Worm (Caenorhabditis elegans) whole organism, L4 larva: ENCODE measurements around the gene K11D12.14.

Experiments
- D1046.2 ChIP-seq: fragments of 200-800 bp; sonication (Bioruptor generic); IDR thresholded peaks from 2 replicates; pipeline ENCODE4 v1.3.6; 2022; ENCODE audit warnings: missing genetic modification characterization, missing compliant biosample characterization
- F26F4.8 ChIP-seq: fragments of 200-800 bp; sonication (Bioruptor generic); conservative IDR thresholded peaks from 2 replicates; pipeline ENCODE4 v1.3.6; 2022; ENCODE audit warnings: missing genetic modification characterization, missing compliant biosample characterization
- F49E8.2 ChIP-seq: sonication (generic microtip); optimal IDR thresholded peaks from 2 replicates; lab custom pipeline; 2016; ENCODE audit warnings: missing compliant biosample characterization, mild to moderate bottlenecking, missing genetic modification characterization, borderline replicate concordance
- T26A8.4 ChIP-seq: fragments of 200-800 bp; sonication (Bioruptor generic); IDR thresholded peaks from 2 replicates; pipeline ENCODE4 v1.3.6; 2022; ENCODE audit warnings: missing genetic modification characterization, missing compliant biosample characterization
- Y75B8A.6 ChIP-seq: fragments of 200-800 bp; sonication (Bioruptor generic); IDR thresholded peaks from 2 replicates; pipeline ENCODE4 v1.3.6; 2022; ENCODE audit warnings: missing genetic modification reagents, missing genetic modification characterization, missing compliant biosample characterization
- ZK337.2 ChIP-seq: fragments of 200-800 bp; sonication (Bioruptor generic); IDR thresholded peaks from 2 replicates; pipeline ENCODE4 v1.3.6; 2022; ENCODE audit warnings: missing genetic modification reagents, missing genetic modification characterization, missing compliant biosample characterization
- aha-1 ChIP-seq: fragments of 150-350 bp; peaks from one replicate; lab custom pipeline; 2014; ENCODE audit warnings: missing biosample characterization, missing genetic modification characterization
- arid-1 ChIP-seq: fragments of 200-800 bp; sonication (Bioruptor generic); conservative IDR thresholded peaks from 2 replicates; pipeline ENCODE4 v1.3.6; 2022; ENCODE audit warnings: missing genetic modification reagents, missing genetic modification characterization, missing compliant biosample characterization
- ceh-28 ChIP-seq: fragments of 150-350 bp; optimal IDR thresholded peaks from 2 replicates; lab custom pipeline; 2014; ENCODE audit warnings: missing biosample characterization, missing genetic modification reagents, missing genetic modification characterization
- ceh-62 ChIP-seq: sonication (generic microtip); optimal IDR thresholded peaks from 2 replicates; lab custom pipeline; 2017; ENCODE audit warnings: missing biosample characterization, missing genetic modification characterization
- daf-16 ChIP-seq, 3 experiments: sonication (generic microtip); optimal IDR thresholded peaks; 2 replicates each; lab custom pipeline; 2016 to 2017; ENCODE audit warnings: missing genetic modification characterization in 3 of 3, missing genetic modification reagents in 3 of 3, mild to moderate bottlenecking in 2 of 3, missing compliant biosample characterization in 2 of 3, missing biosample characterization in 1 of 3, moderate library complexity in 1 of 3
- dmd-6 ChIP-seq: fragments of 200-800 bp; sonication (Bioruptor generic); IDR thresholded peaks from 2 replicates; pipeline ENCODE4 v1.3.6; 2022; ENCODE audit warnings: missing genetic modification reagents, missing genetic modification characterization, missing compliant biosample characterization
- dmd-8 ChIP-seq: fragments of 200-800 bp; sonication (Bioruptor generic); IDR thresholded peaks from 2 replicates; pipeline ENCODE4 v1.3.6; 2022; ENCODE audit warnings: missing genetic modification characterization, missing compliant biosample characterization
- dve-1 ChIP-seq: sonication (generic microtip); optimal IDR thresholded peaks from 2 replicates; lab custom pipeline; 2017; ENCODE audit warnings: antibody characterized with exemption, mild to moderate bottlenecking, missing genetic modification characterization, missing compliant biosample characterization; ENCODE audit not compliant: insufficient read depth
- egl-43 ChIP-seq: fragments of 200-800 bp; sonication (Bioruptor generic); IDR thresholded peaks from 2 replicates; pipeline ENCODE4 v1.3.6; 2022; ENCODE audit warnings: missing genetic modification reagents, missing genetic modification characterization, missing compliant biosample characterization
- fkh-10 ChIP-seq: fragments of 150-350 bp; optimal IDR thresholded peaks from 2 replicates; lab custom pipeline; 2014; ENCODE audit warnings: missing biosample characterization, missing genetic modification reagents, missing genetic modification characterization
- gei-8 ChIP-seq: fragments of 200-800 bp; sonication (Bioruptor generic); optimal IDR thresholded peaks from 2 replicates; lab custom pipeline; 2018; ENCODE audit warnings: mild to moderate bottlenecking, missing genetic modification characterization, missing compliant biosample characterization
- hlh-11 ChIP-seq: fragments of 200-800 bp; sonication (Bioruptor generic); optimal IDR thresholded peaks from 2 replicates; lab custom pipeline; 2018; ENCODE audit warnings: mild to moderate bottlenecking, missing genetic modification characterization, missing compliant biosample characterization
- hmg-1.1 ChIP-seq: fragments of 200-800 bp; sonication (Bioruptor generic); IDR thresholded peaks from 2 replicates; pipeline ENCODE4 v1.3.6; 2022; ENCODE audit warnings: missing genetic modification reagents, missing genetic modification characterization, missing compliant biosample characterization
- lin-1 ChIP-seq: fragments of 200-800 bp; sonication (Bioruptor generic); IDR thresholded peaks from 2 replicates; pipeline ENCODE4 v1.3.6; 2022; ENCODE audit warnings: missing genetic modification reagents, missing genetic modification characterization, missing compliant biosample characterization
- lin-15B ChIP-seq: fragments of 150-350 bp; sonication (generic microtip); optimal IDR thresholded peaks from 3 replicates; lab custom pipeline; 2014; ENCODE audit warnings: missing biosample characterization, missing genetic modification characterization
- lin-29 ChIP-seq: fragments of 200-800 bp; sonication (Bioruptor generic); IDR thresholded peaks from 2 replicates; pipeline ENCODE4 v1.3.6; 2022; ENCODE audit warnings: missing genetic modification reagents, missing genetic modification characterization, missing compliant biosample characterization
- lin-39 ChIP-seq: fragments of 150-350 bp; optimal IDR thresholded peaks from 2 replicates; lab custom pipeline; 2014; ENCODE audit warnings: missing biosample characterization, missing genetic modification reagents, missing genetic modification characterization
- mdl-1 ChIP-seq, 2 experiments: fragments of 150-350 bp in 1 of 2; sonication (generic microtip) in 1 of 2; optimal IDR thresholded peaks; 2 replicates each; lab custom pipeline; 2014 to 2017; ENCODE audit warnings: missing biosample characterization in 2 of 2, missing genetic modification characterization in 2 of 2
- mdt-29 ChIP-seq: fragments of 200-800 bp; sonication (Bioruptor generic); IDR thresholded peaks from 2 replicates; pipeline ENCODE4 v1.3.6; 2022; ENCODE audit warnings: missing genetic modification reagents, missing genetic modification characterization, missing compliant biosample characterization
- mes-2 ChIP-seq: sonication (generic microtip); optimal IDR thresholded peaks from 2 replicates; lab custom pipeline; 2016; ENCODE audit warnings: missing genotype, mild to moderate bottlenecking, missing genetic modification characterization, missing compliant biosample characterization; ENCODE audit not compliant: poor library complexity, severe bottlenecking
- mxl-3 ChIP-seq: fragments of 200-800 bp; sonication (Bioruptor generic); optimal IDR thresholded peaks from 2 replicates; lab custom pipeline; 2018; ENCODE audit warnings: mild to moderate bottlenecking, missing genetic modification characterization, missing compliant biosample characterization
- nhr-10 ChIP-seq: fragments of 150-350 bp; optimal IDR thresholded peaks from 2 replicates; lab custom pipeline; 2014; ENCODE audit warnings: missing biosample characterization, missing genetic modification characterization
- nhr-102 ChIP-seq: sonication (generic microtip); optimal IDR thresholded peaks from 2 replicates; lab custom pipeline; 2016; ENCODE audit warnings: mild to moderate bottlenecking, missing genetic modification characterization, moderate library complexity, missing compliant biosample characterization
- nhr-28 ChIP-seq: fragments of 150-350 bp; optimal IDR thresholded peaks from 2 replicates; lab custom pipeline; 2014; ENCODE audit warnings: missing biosample characterization, missing genetic modification characterization
- nhr-41 ChIP-seq: fragments of 200-800 bp; sonication (Bioruptor generic); IDR thresholded peaks from 2 replicates; pipeline ENCODE4 v1.3.6; 2022; ENCODE audit warnings: missing genetic modification reagents, missing genetic modification characterization, missing compliant biosample characterization
- nhr-48 ChIP-seq: sonication (generic microtip); optimal IDR thresholded peaks from 2 replicates; lab custom pipeline; 2016; ENCODE audit warnings: mild to moderate bottlenecking, missing genetic modification characterization, missing compliant biosample characterization
- nhr-6 ChIP-seq: fragments of 150-350 bp; optimal IDR thresholded peaks from 2 replicates; lab custom pipeline; 2014; ENCODE audit warnings: missing biosample characterization, missing genetic modification characterization
- nhr-76 ChIP-seq: fragments of 150-350 bp; optimal IDR thresholded peaks from 2 replicates; lab custom pipeline; 2014; ENCODE audit warnings: missing biosample characterization, missing genetic modification characterization
- nhr-77 ChIP-seq: fragments of 150-350 bp; optimal IDR thresholded peaks from 2 replicates; lab custom pipeline; 2014; ENCODE audit warnings: missing biosample characterization, missing genetic modification characterization
- php-3 ChIP-seq: fragments of 200-800 bp; sonication (Bioruptor generic); IDR thresholded peaks from 2 replicates; pipeline ENCODE4 v1.3.6; 2022; ENCODE audit warnings: missing genetic modification reagents, missing genetic modification characterization, missing compliant biosample characterization
- pqm-1 ChIP-seq: sonication (generic microtip); optimal IDR thresholded peaks from 2 replicates; lab custom pipeline; 2017; ENCODE audit warnings: missing biosample characterization, missing genetic modification characterization
- rbr-2 ChIP-seq: sonication (generic microtip); optimal IDR thresholded peaks from 2 replicates; lab custom pipeline; 2016; ENCODE audit warnings: missing genotype, missing genetic modification characterization, missing compliant biosample characterization
- sdz-12 ChIP-seq: fragments of 200-800 bp; sonication (Bioruptor generic); optimal IDR thresholded peaks from 2 replicates; lab custom pipeline; 2018; ENCODE audit warnings: mild to moderate bottlenecking, missing genetic modification characterization, missing compliant biosample characterization
- set-16 ChIP-seq: fragments of 200-800 bp; sonication (Bioruptor generic); IDR thresholded peaks from 2 replicates; pipeline ENCODE4 v1.3.6; 2022; ENCODE audit warnings: missing genetic modification reagents, missing genetic modification characterization, missing compliant biosample characterization
- skn-1 ChIP-seq: fragments of 150-350 bp; optimal IDR thresholded peaks from 2 replicates; lab custom pipeline; 2014; ENCODE audit warnings: missing biosample characterization, missing genetic modification characterization
- snpc-4 ChIP-seq: fragments of 150-350 bp; optimal IDR thresholded peaks from 2 replicates; lab custom pipeline; 2014; ENCODE audit warnings: missing biosample characterization, missing genetic modification characterization
- spr-3 ChIP-seq: fragments of 200-800 bp; sonication (Bioruptor generic); optimal IDR thresholded peaks from 2 replicates; lab custom pipeline; 2018; ENCODE audit warnings: mild to moderate bottlenecking, missing genetic modification characterization, missing compliant biosample characterization
- tra-1 ChIP-seq: fragments of 200-800 bp; sonication (Bioruptor generic); IDR thresholded peaks from 2 replicates; pipeline ENCODE4 v1.3.6; 2022; ENCODE audit warnings: missing genetic modification reagents, missing genetic modification characterization, missing compliant biosample characterization
- unc-130 ChIP-seq: sonication (generic microtip); optimal IDR thresholded peaks from 2 replicates; lab custom pipeline; 2016; ENCODE audit warnings: missing genetic modification reagents, missing genetic modification characterization, missing compliant biosample characterization
- unc-39 ChIP-seq: sonication (generic microtip); optimal IDR thresholded peaks from 2 replicates; lab custom pipeline; 2017; ENCODE audit warnings: missing biosample characterization, missing genetic modification characterization

K11D12.14 gene

ce11 chrV:5027640-5028039 lies 21.8 kb upstream of the K11D12.14 start, which contains the start of gene cpt-4 (continued):
- TF ChIP-seq lin-39 (tag; lab: Kevin White, UChicago) (no peak), D1046.2 (GFP tag; lab: Robert Waterston, UW) (no peak), F49E8.2 (tag; lab: Kevin White, UChicago) (no peak), arid-1 (GFP tag; lab: Robert Waterston, UW) (no peak), skn-1 (tag; lab: Kevin White, UChicago) (no peak), pqm-1 (tag; lab: Kevin White, UChicago) (peak; percentile 83), nhr-10 (tag; lab: Kevin White, UChicago) (no peak), ZK337.2 (GFP tag; lab: Robert Waterston, UW) (no peak), ceh-62 (tag; lab: Kevin White, UChicago) (no peak), lin-15B (tag; lab: Kevin White, UChicago) (no peak), mdt-29 (no peak), nhr-76 (tag; lab: Kevin White, UChicago) (no peak), lin-1 (GFP tag; lab: Robert Waterston, UW) (0 out of 2 replicates have a peak, but pooled peaks have one; percentile 55), snpc-4 (no peak), rbr-2 (tag; lab: Kevin White, UChicago) (no peak), aha-1 (tag; lab: Kevin White, UChicago) (no peak), mes-2 (tag; lab: Kevin White, UChicago) (peak; percentile 22), sdz-12 (GFP tag; lab: Kevin White, UChicago) (no peak), unc-130 (GFP tag; lab: Kevin White, UChicago) (no peak), spr-3 (no peak), egl-43 (GFP tag; lab: Robert Waterston, UW) (no peak), hmg-1.1 (no peak), dmd-8 (GFP tag; lab: Robert Waterston, UW) (no peak), nhr-41 (no peak), nhr-6 (no peak), ceh-28 (tag; lab: Kevin White, UChicago) (no peak), T26A8.4 (GFP tag; lab: Robert Waterston, UW) (no peak), set-16 (GFP tag; lab: Robert Waterston, UW) (no peak), lin-29 (GFP tag; lab: Robert Waterston, UW) (no peak), Y75B8A.6 (GFP tag; lab: Robert Waterston, UW) (no peak), unc-39 (tag; lab: Kevin White, UChicago) (no peak)

ce11 chrV:5030212-5030611 lies 19.2 kb upstream of the K11D12.14 start:
- no peak for TF ChIP-seq F26F4.8 (GFP tag; lab: Robert Waterston, UW)
- TF ChIP-seq dve-1 (tag; lab: Kevin White, UChicago): peak; percentile 68
- peak; percentile 14 for TF ChIP-seq nhr-48 (tag; lab: Kevin White, UChicago)
- 0 out of 2 replicates have a peak, but pooled peaks have one; percentile 23 for TF ChIP-seq tra-1 (GFP tag; lab: Robert Waterston, UW)
- TF ChIP-seq hlh-11 (tag; lab: Kevin White, UChicago): peak; percentile 82
- TF ChIP-seq nhr-77 (tag; lab: Kevin White, UChicago): peak; percentile 76
- no peak for TF ChIP-seq dmd-8 (GFP tag; lab: Robert Waterston, UW)
- peak; percentile 89 for TF ChIP-seq pqm-1 (tag; lab: Kevin White, UChicago)
- no peak for TF ChIP-seq gei-8 (GFP tag; lab: Kevin White, UChicago)
- TF ChIP-seq nhr-28 (tag; lab: Kevin White, UChicago): peak; percentile 99
- peak; percentile 23 for TF ChIP-seq mxl-3 (GFP tag; lab: Kevin White, UChicago)
- TF ChIP-seq fkh-10 (GFP tag; lab: Kevin White, UChicago): no peak
- no peak for TF ChIP-seq daf-16 (GFP tag; optimal IDR thresholded peaks at IDR 0.05; lab: Kevin White, UChicago)
- peak; percentile 81 for TF ChIP-seq daf-16 (tag; optimal IDR thresholded peaks at IDR 0.05; lab: Kevin White, UChicago)
- peak in 1 of 2 experiments; percentile 46 for TF ChIP-seq mdl-1 (tag; optimal IDR thresholded peaks at IDR 0.05; lab: Kevin White, UChicago)
- TF ChIP-seq dmd-6 (GFP tag; lab: Robert Waterston, UW): peak; percentile 85
- no peak for TF ChIP-seq ceh-28 (tag; lab: Kevin White, UChicago)
- TF ChIP-seq nhr-102 (tag; lab: Kevin White, UChicago): peak; percentile 78
- peak; percentile 66 for TF ChIP-seq php-3 (GFP tag; lab: Robert Waterston, UW)
- TF ChIP-seq lin-1 (GFP tag; lab: Robert Waterston, UW): peak; percentile 39; the same call in 1 of the 2 replicates
- TF ChIP-seq, all 104 proteins: peak for 14
